Fruit fly (Drosophila melanogaster): ENCODE measurements around the gene CG7565.

dm6 chr3L:8059627-8060166, 31.9 kb downstream of the CG7565 start:
- TF ChIP-seq pan (optimal IDR thresholded peaks at IDR 0.05) (no peak), EcR (GFP tag; optimal IDR thresholded peaks at IDR 0.05) (no peak), usp (GFP tag; optimal IDR thresholded peaks at IDR 0.05) (no peak), Dll (optimal IDR thresholded peaks at IDR 0.05) (no peak), psq (optimal IDR thresholded peaks at IDR 0.05) (no peak), CG8478 (optimal IDR thresholded peaks at IDR 0.05) (no peak)

All from whole organism.